Worm (Caenorhabditis elegans) whole organism, mixed stage, embryonic: ENCODE data around the gene srw-62.

ENCODE experiments used
- nhr-237 ChIP-seq: fragments of 150-350 bp; optimal IDR thresholded peaks from 2 replicates; lab custom pipeline; 2014; ENCODE audit warnings: missing biosample characterization, missing genetic modification characterization
- snpc-4 ChIP-seq: fragments of 150-350 bp; optimal IDR thresholded peaks from 2 replicates; lab custom pipeline; 2014; ENCODE audit warnings: missing biosample characterization, missing genetic modification characterization

- TF ChIP-seq nhr-237 (tag; lab: Kevin White, UChicago) (no peak), snpc-4 (tag; lab: Kevin White, UChicago) (no peak)
These were observed 16.8 kb downstream of the srw-62 start, which contains the start of gene klp-3 for ce11 chrII:7842053-7842452.
